Fruit fly (Drosophila melanogaster): ENCODE results near the gene Nph.

dm6 chr3R:30009173-30009572, 4.5 kb upstream of the Nph start, which contains the start of gene CG7912:
- TF ChIP-seq CG8478 (optimal IDR thresholded peaks at IDR 0.05) (no peak), CTCF (optimal IDR thresholded peaks at IDR 0.05) (no peak)

Measured in S2 (cell line).